Fruit fly (Drosophila melanogaster) whole organism, wandering third instar larva: ENCODE data around the gene kni.

Experiments
- dsf ChIP-seq: sonication (Bioruptor generic); optimal IDR thresholded peaks from 2 replicates; lab custom pipeline; 2016; ENCODE audit warnings: missing biosample characterization, missing genetic modification characterization, borderline replicate concordance
- lola ChIP-seq: fragments of >200 bp; optimal IDR thresholded peaks from 2 replicates; lab custom pipeline; 2017; ENCODE audit warnings: missing biosample characterization, missing genetic modification characterization
- sv ChIP-seq: fragments of 200-800 bp; sonication (Bioruptor generic); optimal IDR thresholded peaks from 3 replicates; lab custom pipeline; 2016; ENCODE audit warnings: missing biosample characterization, missing genetic modification characterization

DNA sequence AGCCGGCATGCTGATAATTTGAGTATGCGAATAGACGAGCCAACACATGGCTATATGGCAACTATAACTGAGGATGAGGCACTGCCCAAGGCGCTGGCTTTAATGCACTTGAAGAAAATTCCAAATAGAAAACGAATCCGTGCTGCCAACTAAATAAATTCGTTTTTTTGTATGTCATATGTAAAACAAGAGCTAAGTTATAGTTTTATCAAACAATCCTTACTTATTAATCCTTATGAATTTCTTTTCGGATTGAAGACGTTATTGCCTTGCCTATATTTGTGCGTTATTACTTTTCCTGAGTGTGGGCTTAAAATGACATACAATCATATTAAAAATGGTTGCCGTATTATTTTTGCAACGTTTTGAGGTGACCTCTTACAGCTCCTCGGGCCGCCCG is 18.7 kb downstream of the kni start:
- TF ChIP-seq dsf (no peak), sv (GFP tag; lab: Kevin White, UChicago) (no peak), lola (GFP tag; lab: Kevin White, UChicago) (no peak)
